Fruit fly (Drosophila melanogaster) S2 (cell line): ENCODE measurements around the gene dop.

Experiments
- CG8478 ChIP-seq: fragments of >200 bp; optimal IDR thresholded peaks from 2 replicates; lab custom pipeline; 2018
- CTCF ChIP-seq, 2 experiments: fragments of >200 bp; optimal IDR thresholded peaks; 2 replicates each; lab custom pipeline; 2018

- TF ChIP-seq CG8478 (lab: Kevin White, UChicago) (no peak), CTCF (optimal IDR thresholded peaks at IDR 0.05; lab: Kevin White, UChicago) (no peak)
These were observed 22.8 kb upstream of the dop start for dm6 chr3L:15543049-15543448.
